Worm (Caenorhabditis elegans) whole organism, young adult: ENCODE data around the gene F07H5.7.

Experiments
- B0261.1 ChIP-seq: sonication (generic microtip); optimal IDR thresholded peaks from 2 replicates; lab custom pipeline; 2016; ENCODE audit warnings: mild to moderate bottlenecking, missing genetic modification characterization, moderate library complexity, missing compliant biosample characterization
- B0336.3 ChIP-seq: fragments of 200-800 bp; sonication (Bioruptor generic); IDR thresholded peaks from 2 replicates; pipeline ENCODE4 v1.3.6; 2022; ENCODE audit warnings: missing genetic modification characterization, missing compliant biosample characterization
- C06A6.2 ChIP-seq: fragments of 200-800 bp; sonication (Bioruptor generic); conservative IDR thresholded peaks from 2 replicates; pipeline ENCODE4 v1.3.6; 2022; ENCODE audit warnings: missing genetic modification characterization, missing compliant biosample characterization
- D2030.7 ChIP-seq: fragments of 200-800 bp; sonication (Bioruptor generic); IDR thresholded peaks from 2 replicates; pipeline ENCODE4 v1.3.6; 2022; ENCODE audit warnings: missing genetic modification reagents, missing genetic modification characterization, missing compliant biosample characterization
- F23B12.7 ChIP-seq: sonication (generic microtip); optimal IDR thresholded peaks from 2 replicates; lab custom pipeline; 2017; ENCODE audit warnings: missing genetic modification characterization, mild to moderate bottlenecking, missing compliant biosample characterization, antibody characterized with exemption, moderate library complexity; ENCODE audit not compliant: insufficient read depth
- Y53F4B.3 ChIP-seq: fragments of 200-800 bp; sonication (Bioruptor generic); IDR thresholded peaks from 2 replicates; pipeline ENCODE4 v1.3.6; 2022; ENCODE audit warnings: missing genetic modification reagents, missing genetic modification characterization, missing compliant biosample characterization
- ama-1 ChIP-seq, 3 experiments: fragments of 150-350 bp in 1 of 3; sonication (generic microtip) in 2 of 3; optimal IDR thresholded peaks; 2 replicates each; lab custom pipeline; 2014 to 2018; ENCODE audit warnings: missing biosample characterization in 2 of 3, missing genetic modification characterization in 2 of 3, missing genetic modification reagents in 2 of 3
- atf-7 ChIP-seq: sonication (generic microtip); optimal IDR thresholded peaks from 2 replicates; lab custom pipeline; 2017; ENCODE audit warnings: mild to moderate bottlenecking, missing genetic modification characterization, missing compliant biosample characterization
- cebp-1 ChIP-seq, 2 experiments: fragments of 200-800 bp in 1 of 2; sonication (Bioruptor generic) in 1 of 2; sonication (generic microtip) in 1 of 2; IDR thresholded peaks in 1 of 2; optimal IDR thresholded peaks in 1 of 2; 2 replicates each; pipeline versions ENCODE4 v1.3.6 to Lab custom; 2017 to 2022; ENCODE audit warnings: missing compliant biosample characterization in 2 of 2, missing genetic modification characterization in 2 of 2, mild to moderate bottlenecking in 1 of 2, missing genetic modification reagents in 1 of 2, moderate library complexity in 1 of 2
- ceh-79 ChIP-seq: sonication (generic microtip); optimal IDR thresholded peaks from 2 replicates; lab custom pipeline; 2017; ENCODE audit warnings: mild to moderate bottlenecking, missing genetic modification characterization, missing compliant biosample characterization
- die-1 ChIP-seq: sonication (generic microtip); optimal IDR thresholded peaks from 2 replicates; lab custom pipeline; 2016; ENCODE audit warnings: missing genotype, mild to moderate bottlenecking, missing genetic modification characterization, missing compliant biosample characterization
- dox-1 ChIP-seq: fragments of 200-800 bp; sonication (Bioruptor generic); IDR thresholded peaks from 2 replicates; pipeline ENCODE4 v1.3.6; 2022; ENCODE audit warnings: missing genetic modification reagents, missing genetic modification characterization, missing compliant biosample characterization
- ekl-4 ChIP-seq: fragments of 200-800 bp; sonication (Bioruptor generic); IDR thresholded peaks from 2 replicates; pipeline ENCODE4 v1.3.6; 2022; ENCODE audit warnings: missing genetic modification reagents, missing genetic modification characterization, missing compliant biosample characterization
- ets-4 ChIP-seq: fragments of 200-800 bp; sonication (Bioruptor generic); optimal IDR thresholded peaks from 2 replicates; lab custom pipeline; 2018; ENCODE audit warnings: mild to moderate bottlenecking, missing genetic modification characterization, missing compliant biosample characterization
- hlh-12 ChIP-seq: sonication (generic microtip); optimal IDR thresholded peaks from 2 replicates; lab custom pipeline; 2016; ENCODE audit warnings: missing genetic modification characterization, missing compliant biosample characterization
- hmg-1.2 ChIP-seq: fragments of 200-800 bp; sonication (Bioruptor generic); IDR thresholded peaks from 2 replicates; pipeline ENCODE4 v1.3.6; 2022; ENCODE audit warnings: missing genetic modification reagents, missing genetic modification characterization, missing compliant biosample characterization
- hmg-20 ChIP-seq: fragments of 200-800 bp; sonication (Bioruptor generic); IDR thresholded peaks from 2 replicates; pipeline ENCODE4 v1.3.6; 2022; ENCODE audit warnings: missing genetic modification reagents, missing genetic modification characterization, missing compliant biosample characterization
- let-607 ChIP-seq, 2 experiments: fragments of 200-800 bp in 1 of 2; sonication (Bioruptor generic) in 1 of 2; sonication (generic microtip) in 1 of 2; optimal IDR thresholded peaks; 2 replicates each; lab custom pipeline; 2016 to 2018; ENCODE audit warnings: mild to moderate bottlenecking in 2 of 2, missing compliant biosample characterization in 2 of 2, missing genetic modification characterization in 2 of 2, moderate library complexity in 2 of 2, missing genotype in 1 of 2
- lin-26 ChIP-seq: fragments of 200-800 bp; sonication (Bioruptor generic); IDR thresholded peaks from 2 replicates; pipeline ENCODE4 v1.3.6; 2022; ENCODE audit warnings: missing genetic modification reagents, missing genetic modification characterization, missing compliant biosample characterization
- lin-40 ChIP-seq: sonication (generic microtip); optimal IDR thresholded peaks from 2 replicates; lab custom pipeline; 2016; ENCODE audit warnings: missing genetic modification characterization, mild to moderate bottlenecking, missing compliant biosample characterization, missing genotype, missing genetic modification reagents
- madf-3 ChIP-seq: fragments of 200-800 bp; sonication (Bioruptor generic); IDR thresholded peaks from 2 replicates; pipeline ENCODE4 v1.3.6; 2022; ENCODE audit warnings: missing genetic modification reagents, missing genetic modification characterization, missing compliant biosample characterization
- mel-28 ChIP-seq: sonication (generic microtip); optimal IDR thresholded peaks from 2 replicates; lab custom pipeline; 2016; ENCODE audit warnings: borderline replicate concordance, mild to moderate bottlenecking, missing genetic modification characterization, missing compliant biosample characterization
- nhr-27 ChIP-seq: fragments of 200-800 bp; sonication (Bioruptor generic); optimal IDR thresholded peaks from 2 replicates; lab custom pipeline; 2018; ENCODE audit warnings: mild to moderate bottlenecking, missing genetic modification characterization, moderate library complexity, missing compliant biosample characterization
- nhr-80 ChIP-seq: sonication (generic microtip); optimal IDR thresholded peaks from 2 replicates; lab custom pipeline; 2016; ENCODE audit warnings: missing genetic modification characterization, missing compliant biosample characterization
- nhr-90 ChIP-seq: sonication (generic microtip); optimal IDR thresholded peaks from 2 replicates; lab custom pipeline; 2016; ENCODE audit warnings: missing genotype, mild to moderate bottlenecking, missing genetic modification characterization, missing compliant biosample characterization
- pbrm-1 ChIP-seq: fragments of 200-800 bp; sonication (Bioruptor generic); IDR thresholded peaks from 2 replicates; pipeline ENCODE4 v1.3.6; 2022; ENCODE audit warnings: missing genetic modification reagents, missing genetic modification characterization, missing compliant biosample characterization
- rpc-1 ChIP-seq, 2 experiments: fragments of 150-350 bp in 1 of 2; sonication (generic microtip) in 1 of 2; optimal IDR thresholded peaks; 2 replicates each; lab custom pipeline; 2014 to 2018; ENCODE audit warnings: missing biosample characterization in 1 of 2, missing genetic modification characterization in 1 of 2, missing genetic modification reagents in 1 of 2, missing genotype in 1 of 2
- snpc-1.3 ChIP-seq: sonication (generic microtip); optimal IDR thresholded peaks from 2 replicates; lab custom pipeline; 2017; ENCODE audit warnings: missing genetic modification characterization, mild to moderate bottlenecking, missing compliant biosample characterization, antibody characterized with exemption, moderate library complexity, missing genotype, missing genetic modification reagents; ENCODE audit not compliant: insufficient read depth
- tbp1 ChIP-seq: fragments of 200-800 bp; sonication (Bioruptor generic); optimal IDR thresholded peaks from 2 replicates; lab custom pipeline; 2018; ENCODE audit warnings: mild to moderate bottlenecking, missing genetic modification characterization, missing compliant biosample characterization
- tlf-1 ChIP-seq: fragments of 200-800 bp; sonication (Bioruptor generic); optimal IDR thresholded peaks from 2 replicates; lab custom pipeline; 2018; ENCODE audit warnings: mild to moderate bottlenecking, missing genetic modification characterization, missing compliant biosample characterization
- unc-62 ChIP-seq: fragments of 150-350 bp; optimal IDR thresholded peaks from 2 replicates; lab custom pipeline; 2014; ENCODE audit warnings: missing biosample characterization, missing genetic modification reagents, missing genetic modification characterization
- zfh-2 ChIP-seq: fragments of 200-800 bp; sonication (Bioruptor generic); conservative IDR thresholded peaks from 2 replicates; pipeline ENCODE4 v1.3.6; 2022; ENCODE audit warnings: missing genetic modification reagents, missing genetic modification characterization, missing compliant biosample characterization
- ztf-18 ChIP-seq: sonication (generic microtip); optimal IDR thresholded peaks from 2 replicates; lab custom pipeline; 2016; ENCODE audit warnings: missing genotype, mild to moderate bottlenecking, missing genetic modification characterization, missing compliant biosample characterization
- ztf-26 ChIP-seq: sonication (generic microtip); optimal IDR thresholded peaks from 2 replicates; lab custom pipeline; 2017; ENCODE audit warnings: missing genetic modification characterization, missing compliant biosample characterization

F07H5.7 gene

DNA sequence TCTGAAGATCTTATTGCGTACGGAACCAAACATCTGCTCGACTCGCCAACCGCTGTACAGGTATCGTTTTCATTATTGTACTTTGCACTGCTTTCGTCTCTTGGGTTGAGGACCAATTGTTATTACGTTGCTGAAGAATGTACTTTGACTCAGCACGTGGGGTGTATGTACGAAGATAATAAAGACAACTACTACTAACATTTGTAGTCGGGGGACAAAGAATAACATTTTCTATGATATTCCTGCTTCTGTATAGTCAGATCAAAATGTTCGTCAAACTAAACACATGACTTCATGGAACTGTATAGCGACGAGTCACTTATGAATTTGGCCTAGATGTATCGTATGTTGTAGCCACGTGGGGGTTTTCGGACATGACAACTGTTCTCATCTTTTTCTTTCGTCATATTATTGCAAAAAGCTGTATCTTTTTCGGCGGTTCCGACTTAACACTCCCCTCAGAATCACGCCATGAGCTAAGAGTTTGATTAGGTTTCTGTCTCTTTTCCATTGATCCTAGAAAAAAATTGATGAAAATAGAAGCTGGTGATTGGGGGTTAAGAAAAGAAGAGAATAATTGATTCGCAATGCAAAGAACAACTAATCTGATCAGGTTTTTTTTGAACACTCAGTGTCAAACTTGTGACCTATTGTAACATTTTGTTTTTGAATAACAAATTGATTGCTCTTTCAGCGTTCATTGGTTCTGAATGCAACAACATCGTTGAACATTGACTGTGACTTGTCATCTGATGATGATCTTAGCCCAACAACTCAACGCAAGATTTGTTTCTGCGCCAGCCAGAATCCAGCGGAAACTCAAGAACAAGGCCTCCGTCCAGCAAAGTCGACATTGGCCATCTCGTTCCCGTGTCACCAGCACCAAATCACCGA is 49.2 kb downstream of the F07H5.7 start (continued):
- no peak for TF ChIP-seq nhr-90 (tag; lab: Kevin White, UChicago)
- peak; percentile 91 for TF ChIP-seq ama-1 (optimal IDR thresholded peaks at IDR 0.05; lab: Kevin White, UChicago)
- TF ChIP-seq ama-1 (GFP tag; optimal IDR thresholded peaks at IDR 0.05; lab: Kevin White, UChicago) = no peak
- TF ChIP-seq madf-3 = no peak
- peak; percentile 44 for TF ChIP-seq ceh-79 (tag; lab: Kevin White, UChicago)
- TF ChIP-seq B0336.3 (GFP tag; lab: Robert Waterston, UW) = peak; percentile 36; the same call in 1 of the 2 replicates
- TF ChIP-seq ztf-26 (tag; lab: Kevin White, UChicago) = peak; percentile 37
- TF ChIP-seq atf-7 (tag; lab: Kevin White, UChicago) = peak; percentile 34
- no peak for TF ChIP-seq hmg-20
- no peak for TF ChIP-seq B0261.1 (tag; lab: Kevin White, UChicago)
- TF ChIP-seq C06A6.2 (GFP tag; lab: Robert Waterston, UW) = no peak; the same call in 1 of the 2 replicates
- no peak; the same call in 1 of the 2 replicates for TF ChIP-seq dox-1 (GFP tag; lab: Robert Waterston, UW)
- 0 out of 2 replicates have a peak, but pooled peaks have one; percentile 34 for TF ChIP-seq pbrm-1
- TF ChIP-seq zfh-2 (GFP tag; lab: Robert Waterston, UW) = no peak
- no peak for TF ChIP-seq die-1 (tag; lab: Kevin White, UChicago)
- TF ChIP-seq tlf-1 (GFP tag; lab: Kevin White, UChicago) = no peak
- no peak for TF ChIP-seq D2030.7 (GFP tag; lab: Robert Waterston, UW)
- TF ChIP-seq let-607 (tag; optimal IDR thresholded peaks at IDR 0.05; lab: Kevin White, UChicago) = no peak
- no peak for TF ChIP-seq nhr-80 (tag; lab: Kevin White, UChicago)
- no peak for TF ChIP-seq snpc-1.3
- TF ChIP-seq Y53F4B.3 (GFP tag; lab: Robert Waterston, UW) = no peak
- no peak for TF ChIP-seq mel-28

- TF ChIP-seq ztf-26 (tag; lab: Kevin White, UChicago) = peak; percentile 22
- TF ChIP-seq let-607 (tag; optimal IDR thresholded peaks at IDR 0.05; lab: Kevin White, UChicago) = peak in 1 of 2 experiments; percentile 29
- TF ChIP-seq F23B12.7 (tag; lab: Kevin White, UChicago) = no peak
- TF ChIP-seq tbp1 (GFP tag; lab: Kevin White, UChicago) = peak; percentile 10
- TF ChIP-seq hlh-12 (tag; lab: Kevin White, UChicago) = no peak
- peak; percentile 65 for TF ChIP-seq lin-40
- peak; percentile 16; the same call in 1 of the 2 replicates for TF ChIP-seq hmg-1.2 (GFP tag; lab: Robert Waterston, UW)
- no peak for TF ChIP-seq nhr-27
- TF ChIP-seq ets-4 = no peak
- TF ChIP-seq ztf-18 = no peak
- TF ChIP-seq nhr-80 (tag; lab: Kevin White, UChicago) = peak; percentile 31
- TF ChIP-seq ceh-79 (tag; lab: Kevin White, UChicago) = no peak
- TF ChIP-seq cebp-1 (GFP tag; IDR thresholded peaks at IDR 0.05; lab: Robert Waterston, UW) = no peak
- peak; percentile 56 for TF ChIP-seq cebp-1 (tag; optimal IDR thresholded peaks at IDR 0.05; lab: Kevin White, UChicago)
- peak; percentile 32; the same call in 1 of the 2 replicates for TF ChIP-seq C06A6.2 (GFP tag; lab: Robert Waterston, UW)
- no peak for TF ChIP-seq rpc-1 (optimal IDR thresholded peaks at IDR 0.05; lab: Kevin White, UChicago)
- no peak for TF ChIP-seq rpc-1 (tag; optimal IDR thresholded peaks at IDR 0.05; lab: Kevin White, UChicago)
- no peak for TF ChIP-seq unc-62
- peak; percentile 87 for TF ChIP-seq ama-1 (optimal IDR thresholded peaks at IDR 0.05; lab: Kevin White, UChicago)
- no peak for TF ChIP-seq ama-1 (GFP tag; optimal IDR thresholded peaks at IDR 0.05; lab: Kevin White, UChicago)
- no peak for TF ChIP-seq ekl-4 (GFP tag; lab: Robert Waterston, UW)
- 0 out of 2 replicates have a peak, but pooled peaks have one; percentile 29 for TF ChIP-seq lin-26 (GFP tag; lab: Robert Waterston, UW)
These were observed 50.4 kb downstream of the F07H5.7 start, which contains the start of gene mak-1 for ce11 chrII:8743379-8744173. mak-1 (plus strand) TSS chrII:8744071.
